Worm (Caenorhabditis elegans) whole organism, midembryonic: ENCODE measurements around the gene F28H6.8.

Experiments used
- T22C8.4 ChIP-seq: fragments of 200-800 bp; sonication (Bioruptor generic); IDR thresholded peaks from 2 replicates; pipeline ENCODE4 v1.3.6; 2022; ENCODE audit warnings: missing genetic modification characterization, missing compliant biosample characterization
- tab-1 ChIP-seq: fragments of 200-800 bp; sonication (Bioruptor generic); IDR thresholded peaks from 2 replicates; pipeline ENCODE4 v1.3.6; 2022; ENCODE audit warnings: missing genetic modification characterization, missing compliant biosample characterization
- ztf-23 ChIP-seq: fragments of 200-800 bp; sonication (Bioruptor generic); IDR thresholded peaks from 2 replicates; pipeline ENCODE4 v1.3.6; 2022; ENCODE audit warnings: missing genetic modification reagents, missing genetic modification characterization, missing compliant biosample characterization

ce11 chrX:14141344-14141841 lies 7.2 kb upstream of the F28H6.8 start:
- TF ChIP-seq tab-1 (no peak), T22C8.4 (no peak), ztf-23 (no peak)
